Fruit fly (Drosophila melanogaster) whole organism, prepupa: Measurements from ENCODE around the gene CG13894.

Experiments
- CG11902 ChIP-seq: fragments of 200-800 bp; sonication (Bioruptor generic); optimal IDR thresholded peaks from 3 replicates; lab custom pipeline; 2016; ENCODE audit warnings: missing biosample characterization, missing genetic modification characterization
- CG32006 ChIP-seq: fragments of 200-800 bp; sonication (Bioruptor generic); optimal IDR thresholded peaks from 3 replicates; lab custom pipeline; 2017; ENCODE audit warnings: missing biosample characterization, mild to moderate bottlenecking, missing genetic modification characterization
- CG6854 ChIP-seq: fragments of 200-800 bp; sonication (Bioruptor generic); optimal IDR thresholded peaks from 2 replicates; lab custom pipeline; 2017; ENCODE audit warnings: missing biosample characterization, mild to moderate bottlenecking, missing genetic modification characterization
- Ets96B ChIP-seq: fragments of 200-800 bp; optimal IDR thresholded peaks from 2 replicates; lab custom pipeline; 2019; ENCODE audit warnings: missing biosample characterization, mild to moderate bottlenecking, missing genetic modification characterization, moderate library complexity
- Hr38 ChIP-seq: sonication (Bioruptor generic); optimal IDR thresholded peaks from 2 replicates; lab custom pipeline; 2016; ENCODE audit warnings: missing biosample characterization, missing genetic modification characterization
- Hr39 ChIP-seq: fragments of 200-800 bp; sonication (Bioruptor generic); optimal IDR thresholded peaks from 2 replicates; lab custom pipeline; 2016; ENCODE audit warnings: missing biosample characterization, missing genetic modification characterization
- OdsH ChIP-seq: fragments of 200-800 bp; sonication (Bioruptor generic); optimal IDR thresholded peaks from 3 replicates; lab custom pipeline; 2016; ENCODE audit warnings: missing biosample characterization, missing genetic modification characterization
- Sox102F ChIP-seq: fragments of 200-800 bp; sonication (Bioruptor generic); optimal IDR thresholded peaks from 2 replicates; lab custom pipeline; 2016; ENCODE audit warnings: missing biosample characterization, mild to moderate bottlenecking, missing genetic modification characterization
- Sox15 ChIP-seq: fragments of 200-800 bp; sonication (Bioruptor generic); optimal IDR thresholded peaks from 3 replicates; lab custom pipeline; 2016; ENCODE audit warnings: missing biosample characterization, missing genetic modification characterization
- cyc ChIP-seq: fragments of 200-800 bp; sonication (Bioruptor generic); optimal IDR thresholded peaks from 3 replicates; lab custom pipeline; 2016; ENCODE audit warnings: missing biosample characterization, missing genetic modification characterization
- fd59A ChIP-seq: fragments of 200-800 bp; sonication (Bioruptor generic); optimal IDR thresholded peaks from 2 replicates; lab custom pipeline; 2017; ENCODE audit warnings: missing biosample characterization, mild to moderate bottlenecking, missing genetic modification characterization, missing genetic modification reagents
- pdm3 ChIP-seq: fragments of 200-800 bp; sonication (Bioruptor generic); optimal IDR thresholded peaks from 3 replicates; lab custom pipeline; 2016; ENCODE audit warnings: missing biosample characterization, missing genetic modification characterization
- ss ChIP-seq, 2 experiments: fragments of 200-800 bp; sonication (Bioruptor generic); optimal IDR thresholded peaks; 2 replicates in 1 of 2; 3 replicates in 1 of 2; lab custom pipeline; 2017 to 2018; ENCODE audit warnings: mild to moderate bottlenecking in 2 of 2, missing biosample characterization in 2 of 2, missing genetic modification characterization in 2 of 2, moderate library complexity in 1 of 2
- vri ChIP-seq: fragments of 200-800 bp; sonication (Bioruptor generic); optimal IDR thresholded peaks from 3 replicates; lab custom pipeline; 2016; ENCODE audit warnings: missing biosample characterization, mild to moderate bottlenecking, missing genetic modification characterization

DNA sequence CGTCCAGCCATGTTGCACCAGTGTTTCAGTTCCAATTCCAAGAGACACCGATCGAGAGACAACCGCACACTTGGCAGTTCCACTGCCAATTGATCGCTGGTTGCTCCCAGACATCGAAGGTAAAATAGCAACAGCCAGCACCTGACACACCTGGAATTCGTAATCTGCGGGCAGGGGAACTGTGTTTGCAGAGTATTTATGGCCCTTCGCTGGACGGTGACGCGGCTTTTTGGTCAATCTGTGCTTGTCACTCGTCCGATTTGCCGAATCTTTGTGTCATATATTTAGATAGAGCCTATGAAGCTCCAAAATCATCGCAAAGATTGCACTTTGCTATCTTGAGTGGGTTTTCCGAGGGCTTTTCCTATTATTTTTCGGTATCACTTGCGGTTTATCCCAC, 11.1 kb downstream of the CG13894 start, which contains the start of gene hiro:
- TF ChIP-seq Ets96B (tag; lab: Kevin White, UChicago), result no peak
- no peak for TF ChIP-seq CG6854 (GFP tag; lab: Kevin White, UChicago)
- no peak for TF ChIP-seq Hr38
- no peak for TF ChIP-seq CG32006 (GFP tag; lab: Kevin White, UChicago)
- no peak for TF ChIP-seq Hr39 (GFP tag; lab: Kevin White, UChicago)
- no peak for TF ChIP-seq Sox102F (GFP tag; lab: Kevin White, UChicago)
- TF ChIP-seq Sox15 (GFP tag; lab: Kevin White, UChicago), result no peak
- TF ChIP-seq fd59A (GFP tag; lab: Kevin White, UChicago), result no peak
- TF ChIP-seq cyc (GFP tag; lab: Kevin White, UChicago), result no peak
- no peak for TF ChIP-seq OdsH (GFP tag; lab: Kevin White, UChicago)
- no peak for TF ChIP-seq pdm3 (GFP tag; lab: Kevin White, UChicago)
- no peak for TF ChIP-seq CG11902 (GFP tag; lab: Kevin White, UChicago)
- TF ChIP-seq ss (GFP tag; optimal IDR thresholded peaks at IDR 0.05; lab: Kevin White, UChicago), result no peak
- TF ChIP-seq vri (GFP tag; lab: Kevin White, UChicago), result no peak
